Worm (Caenorhabditis elegans) whole organism, L1 larva: ENCODE measurements around the gene K11H12.9.

Source experiments
- C04F5.9 ChIP-seq: sonication (generic microtip); optimal IDR thresholded peaks from 2 replicates; lab custom pipeline; 2016; ENCODE audit warnings: missing genetic modification characterization, missing compliant biosample characterization
- C16A3.4 ChIP-seq: fragments of 150-350 bp; optimal IDR thresholded peaks from 2 replicates; lab custom pipeline; 2014; ENCODE audit warnings: missing biosample characterization, missing genetic modification characterization
- F16B12.6 ChIP-seq: fragments of 150-350 bp; optimal IDR thresholded peaks from 2 replicates; lab custom pipeline; 2014; ENCODE audit warnings: missing biosample characterization, missing genetic modification characterization
- aly-2 ChIP-seq: fragments of 150-350 bp; optimal IDR thresholded peaks from 2 replicates; lab custom pipeline; 2014; ENCODE audit warnings: missing biosample characterization, missing genetic modification characterization
- ceh-63 ChIP-seq: fragments of 200-800 bp; sonication (Bioruptor generic); optimal IDR thresholded peaks from 2 replicates; lab custom pipeline; 2018; ENCODE audit warnings: mild to moderate bottlenecking, missing genetic modification characterization, missing compliant biosample characterization
- ceh-8 ChIP-seq: fragments of 200-800 bp; sonication (Bioruptor generic); optimal IDR thresholded peaks from 2 replicates; lab custom pipeline; 2018; ENCODE audit warnings: mild to moderate bottlenecking, missing genetic modification characterization, moderate library complexity, missing compliant biosample characterization
- ceh-88 ChIP-seq: fragments of 200-800 bp; sonication (Bioruptor generic); IDR thresholded peaks from 2 replicates; pipeline ENCODE4 v1.3.6; 2022; ENCODE audit warnings: missing genetic modification characterization, missing compliant biosample characterization
- ces-1 ChIP-seq: fragments of 150-350 bp; optimal IDR thresholded peaks from 2 replicates; lab custom pipeline; 2014; ENCODE audit warnings: missing biosample characterization, missing genetic modification reagents, missing genetic modification characterization
- dpl-1 ChIP-seq, 3 experiments: fragments of 150-350 bp in 2 of 3; sonication (generic microtip) in 1 of 3; optimal IDR thresholded peaks; 2 replicates each; lab custom pipeline; 2014 to 2017; ENCODE audit warnings: missing biosample characterization in 3 of 3, missing genetic modification characterization in 3 of 3, missing genetic modification reagents in 3 of 3
- efl-3 ChIP-seq: fragments of 200-800 bp; sonication (Bioruptor generic); optimal IDR thresholded peaks from 2 replicates; lab custom pipeline; 2018; ENCODE audit warnings: mild to moderate bottlenecking, missing genetic modification characterization, missing compliant biosample characterization
- fkh-10 ChIP-seq: sonication (generic microtip); optimal IDR thresholded peaks from 2 replicates; lab custom pipeline; 2017; ENCODE audit warnings: missing biosample characterization, missing genetic modification reagents, missing genetic modification characterization
- fkh-4 ChIP-seq: sonication (generic microtip); optimal IDR thresholded peaks from 2 replicates; lab custom pipeline; 2016; ENCODE audit warnings: missing compliant biosample characterization, missing genetic modification characterization, borderline replicate concordance
- grh-1 ChIP-seq: fragments of 200-800 bp; sonication (Bioruptor generic); IDR thresholded peaks from 2 replicates; pipeline ENCODE4 v1.3.6; 2022; ENCODE audit warnings: missing genetic modification reagents, missing genetic modification characterization, missing compliant biosample characterization
- hlh-4 ChIP-seq: sonication (generic microtip); optimal IDR thresholded peaks from 2 replicates; lab custom pipeline; 2016; ENCODE audit warnings: mild to moderate bottlenecking, missing genetic modification characterization, missing compliant biosample characterization
- hpl-2 ChIP-seq: fragments of 150-350 bp; optimal IDR thresholded peaks from 2 replicates; lab custom pipeline; 2014; ENCODE audit warnings: missing biosample characterization, missing genetic modification reagents, missing genetic modification characterization
- isw-1 ChIP-seq: fragments of 200-800 bp; sonication (Bioruptor generic); IDR thresholded peaks from 2 replicates; pipeline ENCODE4 v1.3.6; 2022; ENCODE audit warnings: missing genetic modification characterization, missing compliant biosample characterization
- jun-1 ChIP-seq: fragments of 150-350 bp; optimal IDR thresholded peaks from 2 replicates; lab custom pipeline; 2014; ENCODE audit warnings: missing biosample characterization, missing genetic modification reagents, missing genetic modification characterization
- lin-13 ChIP-seq: fragments of 150-350 bp; optimal IDR thresholded peaks from 2 replicates; lab custom pipeline; 2014; ENCODE audit warnings: missing biosample characterization, missing genetic modification reagents, missing genetic modification characterization
- lin-14 ChIP-seq: fragments of 200-800 bp; sonication (Bioruptor generic); optimal IDR thresholded peaks from 2 replicates; lab custom pipeline; 2018; ENCODE audit warnings: mild to moderate bottlenecking, missing genetic modification characterization, moderate library complexity, missing compliant biosample characterization
- lin-15B ChIP-seq: fragments of 150-350 bp; sonication (generic microtip); optimal IDR thresholded peaks from 3 replicates; lab custom pipeline; 2014; ENCODE audit warnings: missing biosample characterization, missing genetic modification characterization
- lir-3 ChIP-seq: sonication (generic microtip); optimal IDR thresholded peaks from 2 replicates; lab custom pipeline; 2016; ENCODE audit warnings: mild to moderate bottlenecking, missing genetic modification characterization, moderate library complexity, missing compliant biosample characterization; ENCODE audit not compliant: poor library complexity
- lsy-2 ChIP-seq, 2 experiments: fragments of 150-350 bp; optimal IDR thresholded peaks; 2 replicates each; lab custom pipeline; 2014; ENCODE audit warnings: missing biosample characterization in 2 of 2, missing genetic modification characterization in 2 of 2
- mdl-1 ChIP-seq, 2 experiments: fragments of 150-350 bp; optimal IDR thresholded peaks; 2 replicates each; lab custom pipeline; 2014 to 2017; ENCODE audit warnings: missing biosample characterization in 2 of 2, missing genetic modification characterization in 2 of 2, inconsistent platforms in 1 of 2
- mep-1 ChIP-seq: fragments of 150-350 bp; optimal IDR thresholded peaks from 2 replicates; lab custom pipeline; 2014; ENCODE audit warnings: missing biosample characterization, missing genetic modification characterization
- nhr-11 ChIP-seq: fragments of 150-350 bp; optimal IDR thresholded peaks from 2 replicates; lab custom pipeline; 2014; ENCODE audit warnings: missing biosample characterization, missing genetic modification characterization
- nhr-19 ChIP-seq: fragments of 200-800 bp; sonication (Bioruptor generic); conservative IDR thresholded peaks from 2 replicates; pipeline ENCODE4 v1.3.6; 2022; ENCODE audit warnings: missing genetic modification characterization, missing compliant biosample characterization
- nhr-237 ChIP-seq: fragments of 150-350 bp; optimal IDR thresholded peaks from 2 replicates; lab custom pipeline; 2014; ENCODE audit warnings: missing biosample characterization, missing genetic modification characterization
- nhr-47 ChIP-seq: sonication (generic microtip); optimal IDR thresholded peaks from 2 replicates; lab custom pipeline; 2016; ENCODE audit warnings: mild to moderate bottlenecking, missing genetic modification characterization, moderate library complexity, missing compliant biosample characterization
- nhr-71 ChIP-seq: sonication (generic microtip); optimal IDR thresholded peaks from 2 replicates; lab custom pipeline; 2016; ENCODE audit warnings: mild to moderate bottlenecking, missing genetic modification characterization, moderate library complexity, missing compliant biosample characterization
- nhr-84 ChIP-seq: sonication (generic microtip); optimal IDR thresholded peaks from 2 replicates; lab custom pipeline; 2017; ENCODE audit warnings: missing biosample characterization, missing genetic modification characterization
- nhr-85 ChIP-seq: sonication (generic microtip); peaks from one replicate; lab custom pipeline; 2016; ENCODE audit warnings: missing genetic modification characterization, inconsistent platforms, missing compliant biosample characterization
- pag-3 ChIP-seq: sonication (generic microtip); optimal IDR thresholded peaks from 2 replicates; lab custom pipeline; 2017; ENCODE audit warnings: missing genetic modification characterization, mild to moderate bottlenecking, missing compliant biosample characterization, antibody characterized with exemption, borderline replicate concordance; ENCODE audit not compliant: insufficient read depth
- pqm-1 ChIP-seq: sonication (generic microtip); optimal IDR thresholded peaks from 3 replicates; lab custom pipeline; 2017; ENCODE audit warnings: missing biosample characterization, missing genetic modification characterization
- rnt-1 ChIP-seq: sonication (generic microtip); optimal IDR thresholded peaks from 2 replicates; lab custom pipeline; 2016; ENCODE audit warnings: mild to moderate bottlenecking, missing genetic modification characterization, moderate library complexity, missing compliant biosample characterization
- skn-1 ChIP-seq: fragments of 150-350 bp; optimal IDR thresholded peaks from 2 replicates; lab custom pipeline; 2014; ENCODE audit warnings: missing biosample characterization, missing genetic modification characterization
- snu-23 ChIP-seq: sonication (generic microtip); optimal IDR thresholded peaks from 2 replicates; lab custom pipeline; 2016; ENCODE audit warnings: missing genetic modification characterization, missing compliant biosample characterization
- sox-4 ChIP-seq: sonication (generic microtip); optimal IDR thresholded peaks from 2 replicates; lab custom pipeline; 2016; ENCODE audit warnings: missing genetic modification characterization, missing compliant biosample characterization
- sup-37 ChIP-seq: fragments of 200-800 bp; sonication (Bioruptor generic); optimal IDR thresholded peaks from 2 replicates; lab custom pipeline; 2018; ENCODE audit warnings: mild to moderate bottlenecking, missing genetic modification characterization, missing compliant biosample characterization
- tbx-2 ChIP-seq: sonication (generic microtip); optimal IDR thresholded peaks from 2 replicates; lab custom pipeline; 2016; ENCODE audit warnings: missing genetic modification characterization, missing compliant biosample characterization
- unc-30 ChIP-seq: sonication (generic microtip); optimal IDR thresholded peaks from 2 replicates; lab custom pipeline; 2017; ENCODE audit warnings: missing biosample characterization, missing genetic modification characterization
- unc-62 ChIP-seq: fragments of 150-350 bp; optimal IDR thresholded peaks from 2 replicates; lab custom pipeline; 2014; ENCODE audit warnings: missing biosample characterization, missing genetic modification reagents, missing genetic modification characterization
- unc-86 ChIP-seq: sonication (generic microtip); optimal IDR thresholded peaks from 2 replicates; lab custom pipeline; 2016; ENCODE audit warnings: missing genetic modification characterization, missing compliant biosample characterization
- unc-98 ChIP-seq: fragments of 200-800 bp; sonication (Bioruptor generic); IDR thresholded peaks from 2 replicates; pipeline ENCODE4 v1.3.6; 2022; ENCODE audit warnings: missing genetic modification characterization, missing compliant biosample characterization
- zip-4 ChIP-seq: fragments of 200-800 bp; sonication (Bioruptor generic); optimal IDR thresholded peaks from 2 replicates; lab custom pipeline; 2018; ENCODE audit warnings: mild to moderate bottlenecking, missing genetic modification characterization, moderate library complexity, missing compliant biosample characterization
- ztf-4 ChIP-seq: fragments of 150-350 bp; optimal IDR thresholded peaks from 2 replicates; lab custom pipeline; 2014; ENCODE audit warnings: missing biosample characterization, missing genetic modification characterization

Gene K11H12.9

ce11 chrIV:607628-608027 is 41.8 kb upstream of the K11H12.9 start:
- no peak for TF ChIP-seq jun-1 (tag; lab: Kevin White, UChicago)
- TF ChIP-seq fkh-4 (tag; lab: Kevin White, UChicago), result no peak
- no peak for TF ChIP-seq isw-1 (GFP tag; lab: Robert Waterston, UW)
- no peak for TF ChIP-seq efl-3 (GFP tag; lab: Kevin White, UChicago)
- TF ChIP-seq lin-14 (GFP tag; lab: Kevin White, UChicago), result peak; percentile 73
- peak; percentile 8 for TF ChIP-seq mep-1
- TF ChIP-seq nhr-71 (tag; lab: Kevin White, UChicago), result peak; percentile 67
- TF ChIP-seq aly-2 (tag; lab: Kevin White, UChicago), result no peak
- no peak for TF ChIP-seq ceh-8 (GFP tag; lab: Kevin White, UChicago)
- TF ChIP-seq ceh-88 (GFP tag; lab: Robert Waterston, UW), result no peak
- TF ChIP-seq unc-30 (tag; lab: Kevin White, UChicago), result no peak
- no peak for TF ChIP-seq C04F5.9
- TF ChIP-seq unc-98 (GFP tag; lab: Robert Waterston, UW), result no peak
- no peak for TF ChIP-seq hlh-4 (tag; lab: Kevin White, UChicago)
- no peak for TF ChIP-seq nhr-84 (tag; lab: Kevin White, UChicago)
- no peak for TF ChIP-seq unc-62 (GFP tag; lab: Kevin White, UChicago)
- TF ChIP-seq ceh-63 (GFP tag; lab: Kevin White, UChicago), result no peak
- peak; percentile 18 for TF ChIP-seq nhr-19 (GFP tag; lab: Robert Waterston, UW)
- TF ChIP-seq lin-13, result no peak
- no peak for TF ChIP-seq lir-3 (tag; lab: Kevin White, UChicago)
- peak; percentile 35 for TF ChIP-seq rnt-1 (tag; lab: Kevin White, UChicago)
- TF ChIP-seq nhr-47 (tag; lab: Kevin White, UChicago), result no peak
- no peak for TF ChIP-seq C16A3.4 (tag; lab: Kevin White, UChicago)
- TF ChIP-seq nhr-85, result no peak
- TF ChIP-seq mdl-1 (tag; optimal IDR thresholded peaks at IDR 0.05; lab: Kevin White, UChicago), result no peak
- TF ChIP-seq unc-86, result no peak
- TF ChIP-seq ztf-4 (tag; lab: Kevin White, UChicago), result no peak
- no peak for TF ChIP-seq sup-37 (GFP tag; lab: Kevin White, UChicago)
- TF ChIP-seq tbx-2 (tag; lab: Kevin White, UChicago), result no peak
- peak in 1 of 3 experiments; percentile 7 for TF ChIP-seq dpl-1 (GFP tag; optimal IDR thresholded peaks at IDR 0.05; lab: Kevin White, UChicago)
- TF ChIP-seq skn-1 (tag; lab: Kevin White, UChicago), result no peak
- TF ChIP-seq nhr-11 (tag; lab: Kevin White, UChicago), result no peak
- no peak for TF ChIP-seq fkh-10 (GFP tag; lab: Kevin White, UChicago)
- no peak for TF ChIP-seq ces-1 (GFP tag; lab: Kevin White, UChicago)
- TF ChIP-seq snu-23, result peak; percentile 25
- TF ChIP-seq sox-4, result no peak
- TF ChIP-seq hpl-2 (GFP tag; lab: Kevin White, UChicago), result no peak
- TF ChIP-seq zip-4, result no peak
- TF ChIP-seq pqm-1 (tag; lab: Kevin White, UChicago), result no peak
- peak in 1 of 2 experiments; percentile 42 for TF ChIP-seq lsy-2 (tag; optimal IDR thresholded peaks at IDR 0.05; lab: Kevin White, UChicago)
- TF ChIP-seq grh-1 (GFP tag; lab: Robert Waterston, UW), result no peak
- TF ChIP-seq lin-15B (tag; lab: Kevin White, UChicago), result no peak

ce11 chrIV:613155-613554 is 36.3 kb upstream of the K11H12.9 start:
- TF ChIP-seq unc-30 (tag; lab: Kevin White, UChicago) (no peak), F16B12.6 (no peak), nhr-237 (tag; lab: Kevin White, UChicago) (no peak), pag-3 (tag; lab: Kevin White, UChicago) (no peak), mdl-1 (tag; optimal IDR thresholded peaks at IDR 0.05; lab: Kevin White, UChicago) (no peak)
- TF ChIP-seq, all 84 proteins: peak for 0
